Fruit fly (Drosophila melanogaster) whole organism, prepupa: ENCODE data around the gene Cep97.

Experiments used
- Blimp-1 ChIP-seq: fragments of 200-800 bp; sonication (Bioruptor generic); optimal IDR thresholded peaks from 3 replicates; lab custom pipeline; 2017; ENCODE audit warnings: missing biosample characterization, missing genetic modification characterization, mild to moderate bottlenecking, moderate library complexity, missing genetic modification reagents
- CG10631 ChIP-seq: fragments of 200-800 bp; sonication (Bioruptor generic); optimal IDR thresholded peaks from 2 replicates; lab custom pipeline; 2016; ENCODE audit warnings: missing biosample characterization, missing genetic modification characterization
- CG10669 ChIP-seq: fragments of 200-800 bp; sonication (Bioruptor generic); optimal IDR thresholded peaks from 3 replicates; lab custom pipeline; 2018; ENCODE audit warnings: missing biosample characterization, mild to moderate bottlenecking, missing genetic modification characterization, moderate library complexity
- CG11902 ChIP-seq: fragments of 200-800 bp; sonication (Bioruptor generic); optimal IDR thresholded peaks from 3 replicates; lab custom pipeline; 2016; ENCODE audit warnings: missing biosample characterization, missing genetic modification characterization
- CG15336 ChIP-seq: fragments of 200-800 bp; sonication (Bioruptor generic); IDR thresholded peaks from 2 replicates; pipeline ENCODE4 v1.3.6; 2022; ENCODE audit warnings: missing biosample characterization, missing genetic modification characterization
- CG3032 ChIP-seq: fragments of 200-800 bp; optimal IDR thresholded peaks from 2 replicates; lab custom pipeline; 2019; ENCODE audit warnings: missing biosample characterization, mild to moderate bottlenecking, missing genetic modification characterization, moderate library complexity
- CG31627 ChIP-seq: fragments of 200-800 bp; sonication (Bioruptor generic); optimal IDR thresholded peaks from 3 replicates; lab custom pipeline; 2016; ENCODE audit warnings: missing biosample characterization, missing genetic modification characterization
- CG4318 ChIP-seq: fragments of 200-800 bp; sonication (Bioruptor generic); optimal IDR thresholded peaks from 3 replicates; lab custom pipeline; 2017; ENCODE audit warnings: missing biosample characterization, mild to moderate bottlenecking, missing genetic modification characterization
- CG6163 ChIP-seq: fragments of 200-800 bp; sonication (Bioruptor generic); IDR thresholded peaks from 3 replicates; pipeline ENCODE4 v1.3.6; 2022; ENCODE audit warnings: missing biosample characterization, missing genetic modification characterization
- CG6792 ChIP-seq: fragments of 200-800 bp; sonication (Bioruptor generic); optimal IDR thresholded peaks from 3 replicates; lab custom pipeline; 2016; ENCODE audit warnings: missing biosample characterization, missing genetic modification characterization
- CG6808 ChIP-seq: fragments of 200-800 bp; sonication (Bioruptor generic); optimal IDR thresholded peaks from 3 replicates; lab custom pipeline; 2017; ENCODE audit warnings: missing biosample characterization, missing genetic modification characterization, mild to moderate bottlenecking, moderate library complexity, missing genetic modification reagents
- CG8119 ChIP-seq: fragments of 200-800 bp; sonication (Bioruptor generic); IDR thresholded peaks from 3 replicates; pipeline ENCODE4 v1.3.6; 2022; ENCODE audit warnings: missing biosample characterization, missing genetic modification characterization
- CG9139 ChIP-seq: fragments of 200-800 bp; sonication (Bioruptor generic); optimal IDR thresholded peaks from 3 replicates; lab custom pipeline; 2017; ENCODE audit warnings: missing biosample characterization, mild to moderate bottlenecking, missing genetic modification characterization
- Eip93F ChIP-seq: fragments of 200-800 bp; sonication (Bioruptor generic); optimal IDR thresholded peaks from 2 replicates; lab custom pipeline; 2016; ENCODE audit warnings: missing biosample characterization, mild to moderate bottlenecking, missing genetic modification characterization
- Ets21C ChIP-seq: fragments of 200-800 bp; sonication (Bioruptor generic); optimal IDR thresholded peaks from 3 replicates; lab custom pipeline; 2016; ENCODE audit warnings: missing biosample characterization, missing genetic modification characterization
- Ets96B ChIP-seq: fragments of 200-800 bp; optimal IDR thresholded peaks from 2 replicates; lab custom pipeline; 2019; ENCODE audit warnings: missing biosample characterization, mild to moderate bottlenecking, missing genetic modification characterization, moderate library complexity
- Gug ChIP-seq: fragments of 200-800 bp; sonication (Bioruptor generic); IDR thresholded peaks from 2 replicates; pipeline ENCODE4 v1.3.6; 2022; ENCODE audit warnings: missing biosample characterization, missing genetic modification characterization
- Hr4 ChIP-seq: fragments of 200-800 bp; sonication (Bioruptor generic); optimal IDR thresholded peaks from 3 replicates; lab custom pipeline; 2016; ENCODE audit warnings: missing biosample characterization, missing genetic modification characterization
- Lpt ChIP-seq: fragments of 200-800 bp; sonication (Bioruptor generic); optimal IDR thresholded peaks from 3 replicates; lab custom pipeline; 2016; ENCODE audit warnings: missing biosample characterization, missing genetic modification characterization
- Met ChIP-seq: fragments of 200-800 bp; sonication (Bioruptor generic); optimal IDR thresholded peaks from 3 replicates; lab custom pipeline; 2016; ENCODE audit warnings: missing biosample characterization, missing genetic modification characterization
- OdsH ChIP-seq: fragments of 200-800 bp; sonication (Bioruptor generic); optimal IDR thresholded peaks from 3 replicates; lab custom pipeline; 2016; ENCODE audit warnings: missing biosample characterization, missing genetic modification characterization
- cyc ChIP-seq: fragments of 200-800 bp; sonication (Bioruptor generic); optimal IDR thresholded peaks from 3 replicates; lab custom pipeline; 2016; ENCODE audit warnings: missing biosample characterization, missing genetic modification characterization
- dac ChIP-seq: fragments of 200-800 bp; sonication (Bioruptor generic); optimal IDR thresholded peaks from 2 replicates; lab custom pipeline; 2017; ENCODE audit warnings: missing biosample characterization, mild to moderate bottlenecking, missing genetic modification characterization
- fd59A ChIP-seq: fragments of 200-800 bp; sonication (Bioruptor generic); optimal IDR thresholded peaks from 2 replicates; lab custom pipeline; 2017; ENCODE audit warnings: missing biosample characterization, mild to moderate bottlenecking, missing genetic modification characterization, missing genetic modification reagents
- fd85E ChIP-seq: fragments of 200-800 bp; sonication (Bioruptor generic); optimal IDR thresholded peaks from 3 replicates; lab custom pipeline; 2016; ENCODE audit warnings: missing biosample characterization, missing genetic modification characterization
- fkh ChIP-seq: fragments of 200-800 bp; sonication (Bioruptor generic); optimal IDR thresholded peaks from 3 replicates; lab custom pipeline; 2017; ENCODE audit warnings: missing biosample characterization, mild to moderate bottlenecking, missing genetic modification characterization, moderate library complexity
- pdm3 ChIP-seq: fragments of 200-800 bp; sonication (Bioruptor generic); optimal IDR thresholded peaks from 3 replicates; lab custom pipeline; 2016; ENCODE audit warnings: missing biosample characterization, missing genetic modification characterization
- ss ChIP-seq, 2 experiments: fragments of 200-800 bp; sonication (Bioruptor generic); optimal IDR thresholded peaks; 2 replicates in 1 of 2; 3 replicates in 1 of 2; lab custom pipeline; 2017 to 2018; ENCODE audit warnings: mild to moderate bottlenecking in 2 of 2, missing biosample characterization in 2 of 2, missing genetic modification characterization in 2 of 2, moderate library complexity in 1 of 2
- svp ChIP-seq: fragments of 200-800 bp; sonication (Bioruptor generic); peaks from one replicate; lab custom pipeline; 2016; ENCODE audit warnings: missing biosample characterization, missing genetic modification characterization
- vri ChIP-seq: fragments of 200-800 bp; sonication (Bioruptor generic); optimal IDR thresholded peaks from 3 replicates; lab custom pipeline; 2016; ENCODE audit warnings: missing biosample characterization, mild to moderate bottlenecking, missing genetic modification characterization

Cep97 gene

dm6 chr2L:3867474-3868082 is at the start of gene Cep97:
Gene Cep97 (plus strand): TSS chr2L:3867697.
- TF ChIP-seq Met (GFP tag; lab: Kevin White, UChicago) (no peak), svp (GFP tag; lab: Kevin White, UChicago) (peak; percentile 85)

dm6 chr2L:3818903-3819302 is 48.6 kb upstream of the Cep97 start:
- TF ChIP-seq Eip93F (GFP tag; lab: Kevin White, UChicago) (no peak), Blimp-1 (no peak), Met (GFP tag; lab: Kevin White, UChicago) (no peak), cyc (GFP tag; lab: Kevin White, UChicago) (no peak), CG9139 (GFP tag; lab: Kevin White, UChicago) (no peak), Ets96B (tag; lab: Kevin White, UChicago) (no peak), CG3032 (no peak), OdsH (no peak), Gug (GFP tag; lab: Robert Waterston, UW) (no peak)

dm6 chr2L:3822462-3823065 is 44.9 kb upstream of the Cep97 start:
- TF ChIP-seq CG3032 (no peak), fd85E (GFP tag; lab: Kevin White, UChicago) (no peak), CG6808 (no peak), vri (GFP tag; lab: Kevin White, UChicago) (no peak), pdm3 (GFP tag; lab: Kevin White, UChicago) (no peak), Lpt (no peak), Ets96B (tag; lab: Kevin White, UChicago) (no peak), Blimp-1 (no peak)

- TF ChIP-seq Ets21C (GFP tag; lab: Kevin White, UChicago): no peak
- TF ChIP-seq CG31627 (GFP tag; lab: Kevin White, UChicago): no peak
- no peak for TF ChIP-seq fd59A
- TF ChIP-seq dac (GFP tag; lab: Kevin White, UChicago): no peak
- TF ChIP-seq CG8119 (GFP tag; lab: Robert Waterston, UW): no peak
- no peak for TF ChIP-seq CG10669
- no peak for TF ChIP-seq CG11902 (GFP tag; lab: Kevin White, UChicago)
- TF ChIP-seq CG4318 (GFP tag; lab: Kevin White, UChicago): no peak
- TF ChIP-seq, all 60 proteins: peak for 0
Measured at dm6 chr2L:3823835-3824234, 43.7 kb upstream of the Cep97 start.

- TF ChIP-seq fkh (GFP tag; lab: Kevin White, UChicago): peak; percentile 1
- TF ChIP-seq Met (GFP tag; lab: Kevin White, UChicago): no peak
- 0 out of 3 replicates have a peak, but pooled peaks have one; percentile 20 for TF ChIP-seq CG6163
- TF ChIP-seq CG10631 (GFP tag; lab: Kevin White, UChicago): no peak
- TF ChIP-seq ss (GFP tag; optimal IDR thresholded peaks at IDR 0.05; lab: Kevin White, UChicago): peak in 1 of 2 experiments; percentile 12
- no peak for TF ChIP-seq CG6792 (GFP tag; lab: Kevin White, UChicago)
Measured at dm6 chr2L:3825413-3825812, 42.1 kb upstream of the Cep97 start, which contains the start of gene slp1. Gene slp1 (plus strand): TSS chr2L:3825675.

dm6 chr2L:3827406-3828133 is 39.9 kb upstream of the Cep97 start:
- TF ChIP-seq CG6163: no peak
- TF ChIP-seq dac (GFP tag; lab: Kevin White, UChicago): no peak
- TF ChIP-seq CG15336: no peak
- TF ChIP-seq Lpt: no peak
- TF ChIP-seq Hr4: no peak
